Comparison of ENCODE assay signal across 1 worm cellular context in genomic region chrIII:3916624-3917023, ce11.
TF ChIP-seq lines count a peak whose summit lies in the region.

TSS of gene ccdc-47 (plus strand) at chrIII:3916967.

TF ChIP-seq in whole organism, L1 larva, 84 proteins besides CTCF, POLR2A, EP300 and RAD21 (continued from another document):
- TF ChIP-seq Y116A8C.19 (tag; optimal IDR thresholded peaks at IDR 0.05; lab: Kevin White, UChicago; ENCODE audit: borderline replicate concordance) (no peak), zag-1 (tag; optimal IDR thresholded peaks at IDR 0.05; lab: Kevin White, UChicago) (no peak), tbx-2 (tag; optimal IDR thresholded peaks at IDR 0.05; lab: Kevin White, UChicago) (peak; percentile 49), nhr-90 (tag; optimal IDR thresholded peaks at IDR 0.05; lab: Kevin White, UChicago; ENCODE audit: poor library complexity) (peak; percentile 52), swsn-7 (tag; optimal IDR thresholded peaks at IDR 0.05; lab: Kevin White, UChicago) (peak; percentile 66), rnt-1 (tag; optimal IDR thresholded peaks at IDR 0.05; lab: Kevin White, UChicago) (peak; percentile 81), dsc-1 (tag; optimal IDR thresholded peaks at IDR 0.05; lab: Kevin White, UChicago) (peak; percentile 66), unc-86 (tag; optimal IDR thresholded peaks at IDR 0.05; lab: Kevin White, UChicago) (peak; percentile 35), nhr-20 (tag; optimal IDR thresholded peaks at IDR 0.05; lab: Kevin White, UChicago) (peak; percentile 51), egl-27 (tag; optimal IDR thresholded peaks at IDR 0.05; lab: Kevin White, UChicago) (no peak), ceh-63 (GFP tag; optimal IDR thresholded peaks at IDR 0.05; lab: Kevin White, UChicago) (no peak), F16B12.6 (tag; optimal IDR thresholded peaks at IDR 0.05; lab: Kevin White, UChicago) (peak; percentile 19), elt-3 (tag; optimal IDR thresholded peaks at IDR 0.05; lab: Kevin White, UChicago) (peak in 1 of 6 experiments; percentile 70), aly-2 (tag; optimal IDR thresholded peaks at IDR 0.05; lab: Kevin White, UChicago) (no peak), ces-1 (GFP tag; optimal IDR thresholded peaks at IDR 0.05; lab: Kevin White, UChicago) (no peak), sox-4 (tag; optimal IDR thresholded peaks at IDR 0.05; lab: Kevin White, UChicago) (no peak), ceh-8 (GFP tag; optimal IDR thresholded peaks at IDR 0.05; lab: Kevin White, UChicago) (no peak), hpl-2 (GFP tag; optimal IDR thresholded peaks at IDR 0.05; lab: Kevin White, UChicago) (no peak), alr-1 (tag; optimal IDR thresholded peaks at IDR 0.05; lab: Kevin White, UChicago; ENCODE audit: borderline replicate concordance) (no peak), lin-35 (GFP tag; optimal IDR thresholded peaks at IDR 0.05; lab: Kevin White, UChicago) (peak; percentile 60 to 91), C34B4.2 (tag; optimal IDR thresholded peaks at IDR 0.05; lab: Kevin White, UChicago) (no peak), ceh-90 (tag; optimal IDR thresholded peaks at IDR 0.05; lab: Kevin White, UChicago) (no peak), vab-15 (tag; optimal IDR thresholded peaks at IDR 0.05; lab: Kevin White, UChicago) (no peak)
